Fruit fly (Drosophila melanogaster) whole organism, wandering third instar larva: ENCODE measurements around the gene CG15382.

Experiments used
- GATAd ChIP-seq: sonication (Bioruptor generic); optimal IDR thresholded peaks from 2 replicates; lab custom pipeline; 2016; ENCODE audit warnings: missing biosample characterization, missing genetic modification characterization
- HLH106 ChIP-seq: fragments of 200-800 bp; optimal IDR thresholded peaks from 3 replicates; lab custom pipeline; 2019; ENCODE audit warnings: missing biosample characterization, mild to moderate bottlenecking, missing genetic modification characterization, moderate library complexity
- Rel ChIP-seq, 2 experiments: fragments of 200-800 bp; sonication (Bioruptor generic) in 1 of 2; optimal IDR thresholded peaks; 2 replicates in 1 of 2; 3 replicates in 1 of 2; lab custom pipeline; 2016 to 2019; ENCODE audit warnings: mild to moderate bottlenecking in 2 of 2, missing biosample characterization in 2 of 2, missing genetic modification characterization in 2 of 2, moderate library complexity in 1 of 2
- Vsx2 ChIP-seq: fragments of 200-300, 225-300 bp; sonication (Bioruptor generic); optimal IDR thresholded peaks from 2 replicates; lab custom pipeline; 2018; ENCODE audit warnings: missing biosample characterization, missing genetic modification characterization; ENCODE audit not compliant: partially characterized antibody
- dl ChIP-seq, 2 experiments: fragments of 175-275, 200-275 bp in 1 of 2; fragments of 200-275 bp in 1 of 2; sonication (Bioruptor generic); optimal IDR thresholded peaks; lab custom pipeline; 2018; ENCODE audit warnings: mild to moderate bottlenecking in 2 of 2, missing biosample characterization in 2 of 2, missing genetic modification characterization in 2 of 2, moderate library complexity in 2 of 2; ENCODE audit not compliant: partially characterized antibody in 2 of 2, insufficient read depth in 1 of 2
- woc ChIP-seq: sonication (Bioruptor generic); optimal IDR thresholded peaks from 2 replicates; lab custom pipeline; 2016; ENCODE audit warnings: missing biosample characterization, mild to moderate bottlenecking, missing genetic modification characterization

DNA sequence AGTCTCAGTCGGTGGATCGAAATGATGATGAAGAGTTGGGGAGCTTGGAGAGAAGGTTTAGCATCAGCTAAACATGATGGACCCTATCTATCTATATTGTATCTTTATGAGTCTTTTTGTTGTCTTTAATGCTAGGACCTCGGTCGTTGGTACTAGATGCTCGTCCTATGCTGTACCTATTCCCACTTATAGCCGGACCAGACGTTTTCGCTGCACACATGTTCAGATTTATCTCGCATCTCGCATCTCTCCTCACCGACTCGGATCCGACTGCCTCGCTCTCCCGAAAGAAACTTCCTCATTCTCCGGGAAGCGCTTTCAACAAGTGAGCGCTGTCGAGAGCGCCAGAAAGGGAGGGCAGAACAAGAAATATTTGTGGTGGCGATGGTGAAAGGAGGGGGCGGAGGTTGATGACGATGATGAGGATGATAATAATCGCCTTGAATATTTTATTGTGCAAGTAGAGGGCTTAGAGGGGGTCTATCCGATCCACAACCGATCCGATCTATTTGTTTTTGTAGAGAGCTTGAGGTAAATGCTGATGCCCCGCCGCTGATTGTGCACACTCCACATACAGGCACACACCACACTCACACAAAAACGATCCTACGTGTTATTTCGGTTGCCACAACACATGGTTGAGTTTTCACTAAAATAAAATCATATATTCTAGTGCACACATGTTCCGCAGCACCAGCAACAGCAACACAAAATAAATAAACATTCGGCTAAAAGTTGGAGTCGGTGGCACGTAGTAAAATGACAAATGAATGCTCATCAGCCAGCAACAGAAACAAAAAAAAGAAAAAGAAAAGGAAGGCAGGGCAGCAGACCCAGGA, 7.4 kb downstream of the CG15382 start:
- TF ChIP-seq woc (GFP tag; lab: Kevin White, UChicago) (no peak), dl (GFP tag; optimal IDR thresholded peaks at IDR 0.05; lab: Kevin White, UChicago; ENCODE audit: insufficient read depth in 1 of 2, partially characterized antibody in 2 of 2) (peak; percentile 52 to 79), HLH106 (tag; lab: Kevin White, UChicago) (no peak), GATAd (GFP tag; lab: Kevin White, UChicago) (no peak), Rel (GFP tag; optimal IDR thresholded peaks at IDR 0.05; lab: Kevin White, UChicago) (no peak), Rel (tag; optimal IDR thresholded peaks at IDR 0.05; lab: Kevin White, UChicago) (no peak), Vsx2 (GFP tag; lab: Kevin White, UChicago) (peak; percentile 32)
